Worm (Caenorhabditis elegans) whole organism, late embryonic: ENCODE data around the gene Y38E10A.24.

Source experiments
- ama-1 ChIP-seq: fragments of 150-350 bp; optimal IDR thresholded peaks from 2 replicates; lab custom pipeline; 2014
- nhr-11 ChIP-seq: fragments of 150-350 bp; optimal IDR thresholded peaks from 2 replicates; lab custom pipeline; 2014; ENCODE audit warnings: missing biosample characterization, missing genetic modification characterization
- pha-4 ChIP-seq: fragments of 150-350 bp; optimal IDR thresholded peaks from 2 replicates; lab custom pipeline; 2018; ENCODE audit warnings: missing biosample characterization, missing genetic modification reagents, missing genetic modification characterization
- unc-86 ChIP-seq: sonication (generic microtip); optimal IDR thresholded peaks from 2 replicates; lab custom pipeline; 2016; ENCODE audit warnings: missing genetic modification characterization, missing compliant biosample characterization

- TF ChIP-seq ama-1, result no peak
- no peak for TF ChIP-seq nhr-11 (tag; lab: Kevin White, UChicago)
- no peak for TF ChIP-seq unc-86 (tag; lab: Kevin White, UChicago)
- no peak for TF ChIP-seq pha-4 (tag; lab: Kevin White, UChicago)
These were observed 19.0 kb upstream of the Y38E10A.24 start for ce11 chrII:12659676-12660371.
